Fruit fly (Drosophila melanogaster): ENCODE results near the gene CG1571.

dm6 chrX:8037334-8037733 lies 38.3 kb upstream of the CG1571 start, which contains the start of gene CG2233:
- TF ChIP-seq ttk (optimal IDR thresholded peaks at IDR 0.05), result no peak
- TF ChIP-seq Myc (optimal IDR thresholded peaks at IDR 0.05), result no peak
- TF ChIP-seq insv (optimal IDR thresholded peaks at IDR 0.05), result no peak
- TF ChIP-seq h (optimal IDR thresholded peaks at IDR 0.05), result no peak
